Fruit fly (Drosophila melanogaster): ENCODE results near the gene CG8679.

CG8679 gene

dm6 chr2L:21237748-21238459 is 19.6 kb upstream of the CG8679 start (continued):
- TF ChIP-seq sima (GFP tag; optimal IDR thresholded peaks at IDR 0.05) (no peak), CTCF (GFP tag; optimal IDR thresholded peaks at IDR 0.05) (peak; percentile 88), CG6765 (GFP tag; optimal IDR thresholded peaks at IDR 0.05) (no peak), pho (GFP tag; optimal IDR thresholded peaks at IDR 0.05) (no peak), CG8388 (GFP tag; optimal IDR thresholded peaks at IDR 0.05) (no peak), prd (optimal IDR thresholded peaks at IDR 0.05) (no peak), prd (GFP tag; IDR thresholded peaks at IDR 0.05) (no peak), CG2889 (GFP tag; IDR thresholded peaks at IDR 0.05) (no peak), oc (tag; optimal IDR thresholded peaks at IDR 0.05) (no peak), CG17802 (tag; optimal IDR thresholded peaks at IDR 0.05) (no peak), sqz (GFP tag; optimal IDR thresholded peaks at IDR 0.05) (peak; percentile 46), lov (optimal IDR thresholded peaks at IDR 0.05) (no peak), lov (GFP tag; IDR thresholded peaks at IDR 0.05) (no peak), insv (GFP tag; optimal IDR thresholded peaks at IDR 0.05) (peak; percentile 8 to 93), CG12391 (tag; optimal IDR thresholded peaks at IDR 0.05) (no peak), CoRest (tag; optimal IDR thresholded peaks at IDR 0.05) (no peak), fd3F (GFP tag; optimal IDR thresholded peaks at IDR 0.05) (no peak), CG10543 (GFP tag; optimal IDR thresholded peaks at IDR 0.05) (no peak), Chrac-16 (GFP tag; optimal IDR thresholded peaks at IDR 0.05) (no peak), Taf1 (GFP tag; IDR thresholded peaks at IDR 0.05) (no peak), CG10431 (GFP tag; optimal IDR thresholded peaks at IDR 0.05) (no peak), Bdp1 (GFP tag; optimal IDR thresholded peaks at IDR 0.05) (no peak), ftz-f1 (GFP tag; optimal IDR thresholded peaks at IDR 0.05) (no peak), CG30431 (GFP tag; optimal IDR thresholded peaks at IDR 0.05) (no peak), CG32767 (GFP tag; IDR thresholded peaks at IDR 0.05) (no peak), salm (tag; optimal IDR thresholded peaks at IDR 0.05) (no peak), CG4360 (GFP tag; IDR thresholded peaks at IDR 0.05) (no peak), Hr3 (GFP tag; optimal IDR thresholded peaks at IDR 0.05) (no peak), trem (tag; optimal IDR thresholded peaks at IDR 0.05) (peak; percentile 13), NC2α (GFP tag; optimal IDR thresholded peaks at IDR 0.05) (no peak), sisA (GFP tag; IDR thresholded peaks at IDR 0.05) (no peak), onecut (GFP tag; IDR thresholded peaks at IDR 0.05) (peak; percentile 29; the same call in 1 of the 2 replicates), usp (GFP tag; optimal IDR thresholded peaks at IDR 0.05) (no peak), PHDP (tag; optimal IDR thresholded peaks at IDR 0.05) (no peak), psq (GFP tag; optimal IDR thresholded peaks at IDR 0.05) (peak; percentile 94), her (GFP tag; optimal IDR thresholded peaks at IDR 0.05) (no peak), cg (GFP tag; optimal IDR thresholded peaks at IDR 0.05) (peak; percentile 83), NfI (GFP tag; optimal IDR thresholded peaks at IDR 0.05) (no peak), p53 (GFP tag; optimal IDR thresholded peaks at IDR 0.05) (no peak), exex (tag; optimal IDR thresholded peaks at IDR 0.05) (no peak), br (optimal IDR thresholded peaks at IDR 0.05) (no peak), al (GFP tag; IDR thresholded peaks at IDR 0.05) (no peak), CG17385 (GFP tag; optimal IDR thresholded peaks at IDR 0.05) (no peak), Dref (GFP tag; IDR thresholded peaks at IDR 0.05) (no peak), CG6272 (GFP tag; IDR thresholded peaks at IDR 0.05) (no peak), gem (tag; optimal IDR thresholded peaks at IDR 0.05) (no peak), CG1529 (GFP tag; optimal IDR thresholded peaks at IDR 0.05) (no peak), tna (GFP tag; IDR thresholded peaks at IDR 0.05; ENCODE audit: partially characterized antibody) (no peak), lbe (GFP tag; optimal IDR thresholded peaks at IDR 0.05) (peak; percentile 52), Fer1 (GFP tag; optimal IDR thresholded peaks at IDR 0.05) (no peak), ap (GFP tag; IDR thresholded peaks at IDR 0.05) (no peak), CG9817 (tag; optimal IDR thresholded peaks at IDR 0.05) (no peak), z (GFP tag; IDR thresholded peaks at IDR 0.05) (no peak)

Measured in whole organism, embryonic.